Fruit fly (Drosophila melanogaster) whole organism, embryonic: ENCODE results near the gene eIF3d1.
A peak's percentile ranks its signal among the peaks of the same experiment; 100 is the strongest.

Experiments
- CG10366 ChIP-seq: fragments of 200-800 bp; sonication (Bioruptor generic); IDR thresholded peaks from 2 replicates; pipeline ENCODE4 v1.3.6; 2022; ENCODE audit warnings: missing biosample characterization, missing genetic modification characterization
- CG10959 ChIP-seq: fragments of 200-800 bp; sonication (Bioruptor generic); IDR thresholded peaks from 2 replicates; pipeline ENCODE4 v1.3.6; 2022; ENCODE audit warnings: missing biosample characterization, missing genetic modification characterization
- CG10979 ChIP-seq: fragments of 200-800 bp; sonication (Bioruptor generic); optimal IDR thresholded peaks from 2 replicates; lab custom pipeline; 2018; ENCODE audit warnings: missing biosample characterization, mild to moderate bottlenecking, missing genetic modification characterization, moderate library complexity
- CG13624 ChIP-seq: fragments of 200-800 bp; sonication (Bioruptor generic); optimal IDR thresholded peaks from 2 replicates; lab custom pipeline; 2016; ENCODE audit warnings: missing biosample characterization, missing genetic modification characterization
- CG17385 ChIP-seq: fragments of 200-800 bp; sonication (Bioruptor generic); optimal IDR thresholded peaks from 3 replicates; lab custom pipeline; 2018; ENCODE audit warnings: missing biosample characterization, mild to moderate bottlenecking, missing genetic modification characterization
- CG2116 ChIP-seq: fragments of 200-800 bp; sonication (Bioruptor generic); optimal IDR thresholded peaks from 3 replicates; lab custom pipeline; 2018; ENCODE audit warnings: missing biosample characterization, mild to moderate bottlenecking, missing genetic modification characterization
- CG3163 ChIP-seq: fragments of 200-800 bp; sonication (Bioruptor generic); optimal IDR thresholded peaks from 3 replicates; lab custom pipeline; 2016; ENCODE audit warnings: missing biosample characterization, missing genetic modification characterization
- CG3407 ChIP-seq: fragments of 200-800 bp; sonication (Bioruptor generic); optimal IDR thresholded peaks from 2 replicates; lab custom pipeline; 2018; ENCODE audit warnings: missing biosample characterization, mild to moderate bottlenecking, missing genetic modification characterization
- CG6689 ChIP-seq: fragments of 200-800 bp; sonication (Bioruptor generic); IDR thresholded peaks from 2 replicates; pipeline ENCODE4 v1.3.6; 2022; ENCODE audit warnings: missing biosample characterization, missing genetic modification characterization
- CG7372 ChIP-seq: fragments of 200-800 bp; sonication (Bioruptor generic); IDR thresholded peaks from 2 replicates; pipeline ENCODE4 v1.3.6; 2022; ENCODE audit warnings: missing biosample characterization, missing genetic modification characterization
- CG7556 ChIP-seq: fragments of 200-800 bp; sonication (Bioruptor generic); optimal IDR thresholded peaks from 2 replicates; lab custom pipeline; 2017; ENCODE audit warnings: missing biosample characterization, mild to moderate bottlenecking, missing genetic modification characterization
- CG7963 ChIP-seq: fragments of 200-800 bp; sonication (Bioruptor generic); IDR thresholded peaks from 3 replicates; pipeline ENCODE4 v1.3.6; 2022; ENCODE audit warnings: missing biosample characterization, missing genetic modification characterization; ENCODE audit not compliant: partially characterized antibody
- CG8089 ChIP-seq: fragments of 200-800 bp; sonication (Bioruptor generic); optimal IDR thresholded peaks from 3 replicates; lab custom pipeline; 2016; ENCODE audit warnings: missing biosample characterization, missing genetic modification characterization
- CG8281 ChIP-seq: fragments of 200-800 bp; sonication (Bioruptor generic); optimal IDR thresholded peaks from 2 replicates; lab custom pipeline; 2018; ENCODE audit warnings: missing biosample characterization, mild to moderate bottlenecking, missing genetic modification characterization, moderate library complexity
- CG9437 ChIP-seq: fragments of 200-800 bp; sonication (Bioruptor generic); optimal IDR thresholded peaks from 2 replicates; lab custom pipeline; 2018; ENCODE audit warnings: missing biosample characterization, mild to moderate bottlenecking, missing genetic modification characterization
- CTCF ChIP-seq: fragments of 200-800 bp; sonication (Bioruptor generic); optimal IDR thresholded peaks from 2 replicates; lab custom pipeline; 2017; ENCODE audit warnings: missing biosample characterization, mild to moderate bottlenecking, missing genetic modification characterization, moderate library complexity
- Dad ChIP-seq: fragments of 200-800 bp; sonication (Bioruptor generic); optimal IDR thresholded peaks from 3 replicates; lab custom pipeline; 2016; ENCODE audit warnings: missing biosample characterization, missing genetic modification characterization
- Dfd ChIP-seq, 2 experiments: fragments of >200 bp; optimal IDR thresholded peaks; 2 replicates each; lab custom pipeline; 2017; ENCODE audit warnings: missing biosample characterization in 2 of 2, missing genetic modification characterization in 2 of 2
- Drgx ChIP-seq: fragments of 200-800 bp; sonication (Bioruptor generic); IDR thresholded peaks from 2 replicates; pipeline ENCODE4 v1.3.6; 2022; ENCODE audit warnings: missing biosample characterization, missing genetic modification characterization
- Ets65A ChIP-seq: fragments of 200-800 bp; sonication (Bioruptor generic); peaks from one replicate; lab custom pipeline; 2016; ENCODE audit warnings: missing biosample characterization, missing genetic modification characterization
- HLH4C ChIP-seq: fragments of 200-800 bp; sonication (Bioruptor generic); IDR thresholded peaks from 3 replicates; pipeline ENCODE4 v1.3.6; 2022; ENCODE audit warnings: missing biosample characterization, missing genetic modification characterization; ENCODE audit not compliant: partially characterized antibody
- HLH54F ChIP-seq: fragments of 200-800 bp; sonication (Bioruptor generic); optimal IDR thresholded peaks from 3 replicates; lab custom pipeline; 2016; ENCODE audit warnings: missing biosample characterization, missing genetic modification characterization
- Hmx ChIP-seq: fragments of 200-800 bp; sonication (Bioruptor generic); optimal IDR thresholded peaks from 2 replicates; lab custom pipeline; 2016; ENCODE audit warnings: missing biosample characterization, missing genetic modification characterization
- Hr51 ChIP-seq, 2 experiments: fragments of 200-800 bp; sonication (Bioruptor generic); optimal IDR thresholded peaks; 2 replicates in 1 of 2; 3 replicates in 1 of 2; lab custom pipeline; 2016 to 2018; ENCODE audit warnings: missing biosample characterization in 2 of 2, missing genetic modification characterization in 2 of 2, mild to moderate bottlenecking in 1 of 2, moderate library complexity in 1 of 2
- Med ChIP-seq: fragments of 200-800 bp; sonication (Bioruptor generic); peaks from one replicate; lab custom pipeline; 2016; ENCODE audit warnings: missing biosample characterization, missing genetic modification characterization, mild to moderate bottlenecking, inconsistent platforms, moderate library complexity
- PHDP ChIP-seq: fragments of 200-800 bp; sonication (Bioruptor generic); optimal IDR thresholded peaks from 3 replicates; lab custom pipeline; 2018; ENCODE audit warnings: missing biosample characterization, mild to moderate bottlenecking, missing genetic modification characterization, moderate library complexity
- Ptx1 ChIP-seq: fragments of 200-800 bp; sonication (Bioruptor generic); IDR thresholded peaks from 2 replicates; pipeline ENCODE4 v1.3.6; 2022; ENCODE audit warnings: missing biosample characterization, missing genetic modification characterization
- Sox102F ChIP-seq: fragments of 200-800 bp; sonication (Bioruptor generic); optimal IDR thresholded peaks from 2 replicates; lab custom pipeline; 2018; ENCODE audit warnings: missing biosample characterization, mild to moderate bottlenecking, missing genetic modification characterization, moderate library complexity
- YL-1 ChIP-seq: fragments of 200-800 bp; sonication (Bioruptor generic); optimal IDR thresholded peaks from 3 replicates; lab custom pipeline; 2017; ENCODE audit warnings: missing biosample characterization, mild to moderate bottlenecking, missing genetic modification characterization
- bigmax ChIP-seq: fragments of 200-800 bp; sonication (Bioruptor generic); optimal IDR thresholded peaks from 2 replicates; lab custom pipeline; 2018; ENCODE audit warnings: missing biosample characterization, mild to moderate bottlenecking, missing genetic modification characterization
- croc ChIP-seq: fragments of 200-800 bp; sonication (Bioruptor generic); conservative IDR thresholded peaks from 3 replicates; pipeline ENCODE4 v1.3.6; 2022; ENCODE audit warnings: missing biosample characterization, missing genetic modification characterization
- dmrt99B ChIP-seq: fragments of 200-800 bp; sonication (Bioruptor generic); optimal IDR thresholded peaks from 2 replicates; lab custom pipeline; 2018; ENCODE audit warnings: missing biosample characterization, mild to moderate bottlenecking, missing genetic modification characterization, moderate library complexity
- dysf ChIP-seq: fragments of 200-800 bp; sonication (Bioruptor generic); IDR thresholded peaks from 3 replicates; pipeline ENCODE4 v1.3.6; 2022; ENCODE audit warnings: missing biosample characterization, missing genetic modification characterization
- kay ChIP-seq: fragments of 200-800 bp; sonication (Bioruptor generic); optimal IDR thresholded peaks from 2 replicates; lab custom pipeline; 2016; ENCODE audit warnings: missing biosample characterization, missing genetic modification characterization
- nerfin-2 ChIP-seq: fragments of 200-800 bp; sonication (Bioruptor generic); IDR thresholded peaks from 2 replicates; pipeline ENCODE4 v1.3.6; 2022; ENCODE audit warnings: missing biosample characterization, missing genetic modification characterization; ENCODE audit not compliant: partially characterized antibody
- otp ChIP-seq: fragments of 200-800 bp; sonication (Bioruptor generic); IDR thresholded peaks from 3 replicates; pipeline ENCODE4, ENCODE4 v1.3.6; 2022; ENCODE audit warnings: missing biosample characterization, missing genetic modification characterization
- sens ChIP-seq: fragments of 200-800 bp; sonication (Bioruptor generic); peaks from one replicate; lab custom pipeline; 2016; ENCODE audit warnings: missing biosample characterization, missing genetic modification characterization
- ssp ChIP-seq: fragments of 200-800 bp; sonication (Bioruptor generic); IDR thresholded peaks from 2 replicates; pipeline ENCODE4 v1.3.6; 2022; ENCODE audit warnings: missing biosample characterization, missing genetic modification characterization
- vvl ChIP-seq: fragments of 200-800 bp; sonication (Bioruptor generic); IDR thresholded peaks from 2 replicates; pipeline ENCODE4 v1.3.6; 2022; ENCODE audit warnings: missing biosample characterization, missing genetic modification characterization

The eIF3d1 gene

dm6 chr3R:23679911-23680336, at the start of gene eIF3d1 (continued):
- TF ChIP-seq Drgx (GFP tag; lab: Robert Waterston, UW): no peak
- no peak for TF ChIP-seq HLH54F (GFP tag; lab: Kevin White, UChicago)
- TF ChIP-seq YL-1 (GFP tag; lab: Kevin White, UChicago): peak; percentile 90
- TF ChIP-seq CG10366 (GFP tag; lab: Robert Waterston, UW): no peak
- peak; percentile 51 for TF ChIP-seq CG2116 (GFP tag; lab: Kevin White, UChicago)
- TF ChIP-seq nerfin-2: no peak
- TF ChIP-seq croc: no peak
- no peak for TF ChIP-seq CG7963 (GFP tag; lab: Robert Waterston, UW)
- TF ChIP-seq CG7372: no peak
- no peak for TF ChIP-seq CG7556
- TF ChIP-seq CG9437 (GFP tag; lab: Kevin White, UChicago): no peak
- TF ChIP-seq CG10959 (GFP tag; lab: Robert Waterston, UW): no peak

dm6 chr3R:23634789-23635188, 45.0 kb upstream of the eIF3d1 start:
- TF ChIP-seq ssp (GFP tag; lab: Robert Waterston, UW) (no peak), CTCF (GFP tag; lab: Kevin White, UChicago) (peak; percentile 72), HLH4C (GFP tag; lab: Robert Waterston, UW) (0 out of 3 replicates have a peak, but pooled peaks have one; percentile 25), vvl (peak; percentile 20; the same call in 1 of the 2 replicates), CG8281 (tag; lab: Kevin White, UChicago) (peak; percentile 45), Hmx (GFP tag; lab: Kevin White, UChicago) (no peak), Dfd (GFP tag; optimal IDR thresholded peaks at IDR 0.05; lab: Kevin White, UChicago) (no peak), CG10979 (tag; lab: Kevin White, UChicago) (peak; percentile 41), dysf (GFP tag; lab: Robert Waterston, UW) (0 out of 3 replicates have a peak, but pooled peaks have one; percentile 32)

- TF ChIP-seq Dad (GFP tag; lab: Kevin White, UChicago) (no peak), Ets65A (GFP tag; lab: Kevin White, UChicago) (peak; percentile 20)
Observed at dm6 chr3R:23637277-23637676, 42.6 kb upstream of the eIF3d1 start.

- peak; percentile 17 for TF ChIP-seq dmrt99B
- peak; percentile 64 for TF ChIP-seq Drgx (GFP tag; lab: Robert Waterston, UW)
- TF ChIP-seq CG17385: no peak
- TF ChIP-seq sens: peak; percentile 68
- no peak for TF ChIP-seq CG3163 (GFP tag; lab: Kevin White, UChicago)
- peak; percentile 34 for TF ChIP-seq Med (GFP tag; lab: Kevin White, UChicago)
- no peak for TF ChIP-seq PHDP (tag; lab: Kevin White, UChicago)
- TF ChIP-seq Hr51 (GFP tag; optimal IDR thresholded peaks at IDR 0.05; lab: Kevin White, UChicago): peak in 1 of 2 experiments; percentile 42
- TF ChIP-seq CG8089: no peak
- TF ChIP-seq Ptx1: 0 out of 2 replicates have a peak, but pooled peaks have one; percentile 13
- no peak for TF ChIP-seq CG6689
- peak; percentile 20 for TF ChIP-seq Sox102F (GFP tag; lab: Kevin White, UChicago)
- no peak for TF ChIP-seq kay (GFP tag; lab: Kevin White, UChicago)
- no peak for TF ChIP-seq CG3407
- TF ChIP-seq otp (GFP tag; lab: Robert Waterston, UW): 0 out of 3 replicates have a peak, but pooled peaks have one; percentile 13
- TF ChIP-seq CG13624 (GFP tag; lab: Kevin White, UChicago): no peak
- no peak for TF ChIP-seq bigmax (GFP tag; lab: Kevin White, UChicago)
Observed at dm6 chr3R:23638351-23638750, 41.5 kb upstream of the eIF3d1 start.
